Fruit fly (Drosophila melanogaster) whole organism: ENCODE results near the gene Dbp80.

Source experiments
- CG8478 ChIP-seq: fragments of >200 bp; optimal IDR thresholded peaks from 2 replicates; lab custom pipeline; 2018; ENCODE audit warnings: inconsistent platforms
- Dll ChIP-seq: fragments of >200 bp; optimal IDR thresholded peaks from 2 replicates; lab custom pipeline; 2017
- EcR ChIP-seq, 2 experiments: fragments of >200 bp; optimal IDR thresholded peaks; 2 replicates each; lab custom pipeline; 2017; ENCODE audit warnings: missing biosample characterization in 2 of 2, missing genetic modification characterization in 2 of 2, missing genetic modification reagents in 2 of 2
- pan ChIP-seq: fragments of >200 bp; optimal IDR thresholded peaks from 2 replicates; lab custom pipeline; 2017
- psq ChIP-seq: fragments of >200 bp; optimal IDR thresholded peaks from 2 replicates; lab custom pipeline; 2017
- usp ChIP-seq: fragments of >200 bp; optimal IDR thresholded peaks from 2 replicates; lab custom pipeline; 2017; ENCODE audit warnings: missing biosample characterization, missing genetic modification characterization, mixed read lengths

Dbp80 gene

DNA sequence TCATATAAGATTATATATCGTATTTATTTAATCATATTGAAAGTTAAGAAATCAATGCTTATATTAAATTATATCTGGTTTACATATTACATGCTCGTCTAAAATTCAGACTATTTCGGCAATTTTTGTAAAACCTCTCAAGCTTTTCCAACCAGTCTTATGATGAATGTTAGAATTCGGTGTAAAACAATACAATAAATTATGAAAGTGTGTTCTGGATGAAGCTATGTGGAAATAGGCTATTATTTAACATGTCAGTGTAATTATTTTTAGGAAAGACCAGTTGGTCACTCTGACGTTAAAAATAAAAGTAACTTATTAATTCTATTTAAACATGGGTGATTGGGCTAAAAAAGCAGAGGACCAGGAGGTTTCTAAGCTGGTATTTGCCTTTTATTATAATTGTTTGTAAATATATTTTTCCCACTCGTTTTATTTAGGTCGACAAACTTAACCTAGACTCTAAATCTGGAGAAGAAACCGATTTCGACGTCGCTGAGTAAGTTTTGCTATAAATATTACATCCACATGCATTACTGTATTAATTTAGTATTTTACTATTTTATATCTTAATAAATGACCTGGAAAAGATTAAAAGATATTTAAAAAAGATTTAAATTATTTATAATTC is at the start of gene Dbp80:
Gene Dbp80, plus strand, starts transcription at position 276 of the 631 bp plus-strand sequence.
- no peak for TF ChIP-seq usp (GFP tag; lab: Kevin White, UChicago)
- no peak for TF ChIP-seq CG8478 (lab: Kevin White, UChicago)
- no peak for TF ChIP-seq pan (lab: Kevin White, UChicago)
- TF ChIP-seq Dll (lab: Kevin White, UChicago): no peak
- no peak for TF ChIP-seq EcR (GFP tag; optimal IDR thresholded peaks at IDR 0.05; lab: Kevin White, UChicago)
- no peak for TF ChIP-seq psq

DNA sequence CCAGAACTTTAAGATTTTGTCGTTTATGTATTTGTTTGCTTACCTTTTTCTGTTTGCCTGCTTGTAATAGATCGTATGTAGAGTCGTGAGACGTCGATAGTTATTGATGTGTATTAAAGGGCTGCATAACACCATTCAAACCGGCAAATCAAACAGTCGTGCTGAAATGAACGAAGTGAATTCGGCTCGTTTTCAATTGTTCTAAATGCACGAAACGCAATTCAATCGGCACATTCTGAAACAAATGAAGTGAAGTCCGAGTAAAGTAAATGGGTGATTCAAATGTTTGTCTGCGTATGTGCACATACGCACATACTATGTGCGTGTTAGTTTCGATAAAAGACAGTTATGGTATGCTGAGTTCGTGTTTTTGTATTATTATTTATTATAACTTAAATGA is 17.1 kb upstream of the Dbp80 start:
- TF ChIP-seq pan (lab: Kevin White, UChicago) (no peak), usp (GFP tag; lab: Kevin White, UChicago) (no peak), EcR (GFP tag; optimal IDR thresholded peaks at IDR 0.05; lab: Kevin White, UChicago) (no peak), CG8478 (lab: Kevin White, UChicago) (no peak), psq (no peak), Dll (lab: Kevin White, UChicago) (no peak)

DNA sequence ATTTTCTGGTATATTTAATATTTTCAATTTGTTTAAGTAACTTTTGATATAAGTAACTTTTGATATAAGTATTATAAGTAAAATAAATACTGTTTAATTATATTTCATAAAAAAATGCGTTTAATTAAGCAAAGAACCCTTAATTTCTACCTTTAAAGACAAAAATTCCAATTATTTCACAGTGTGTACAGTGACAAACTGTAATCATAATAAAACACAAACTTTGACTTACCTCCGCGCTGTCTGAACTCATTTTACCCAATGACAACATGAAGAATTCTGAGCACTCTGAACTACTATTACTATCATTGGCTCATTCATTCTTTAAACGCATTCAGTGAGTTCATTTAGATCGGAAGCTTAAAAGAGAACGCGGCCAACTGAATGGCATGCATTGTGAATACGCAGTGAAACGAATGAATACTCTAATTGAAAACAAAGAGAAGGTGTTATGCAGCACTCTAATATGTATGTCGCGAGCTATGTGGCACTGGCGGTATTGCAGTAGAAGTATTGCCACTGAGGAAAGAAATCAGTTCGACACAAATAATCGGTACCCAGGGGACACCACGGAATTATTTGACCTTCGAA is 14.7 kb upstream of the Dbp80 start:
- no peak for TF ChIP-seq Dll (lab: Kevin White, UChicago)
- no peak for TF ChIP-seq usp (GFP tag; lab: Kevin White, UChicago)
- TF ChIP-seq psq: no peak
- no peak for TF ChIP-seq EcR (GFP tag; optimal IDR thresholded peaks at IDR 0.05; lab: Kevin White, UChicago)
- TF ChIP-seq pan (lab: Kevin White, UChicago): no peak
- no peak for TF ChIP-seq CG8478 (lab: Kevin White, UChicago)

DNA sequence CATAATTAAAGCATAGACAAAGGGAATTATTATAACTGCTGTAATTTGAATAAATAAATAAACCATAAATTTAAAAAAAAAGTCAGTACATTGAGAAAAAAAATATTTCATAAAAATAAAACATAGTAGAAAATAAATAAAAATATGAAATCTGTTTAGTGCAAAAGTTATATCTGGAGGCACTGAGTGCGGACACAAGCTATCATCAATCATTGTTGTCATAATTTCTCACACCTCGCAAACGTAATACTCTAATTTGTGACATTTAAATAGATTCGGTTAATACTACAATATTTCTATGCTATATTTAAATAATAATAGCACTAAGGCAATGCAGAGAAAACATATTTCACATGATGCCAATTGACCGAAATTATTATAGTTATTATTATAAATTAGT is 13.5 kb upstream of the Dbp80 start:
- TF ChIP-seq pan (lab: Kevin White, UChicago): no peak
- no peak for TF ChIP-seq psq
- no peak for TF ChIP-seq EcR (GFP tag; optimal IDR thresholded peaks at IDR 0.05; lab: Kevin White, UChicago)
- TF ChIP-seq CG8478 (lab: Kevin White, UChicago): no peak
- no peak for TF ChIP-seq usp (GFP tag; lab: Kevin White, UChicago)

DNA sequence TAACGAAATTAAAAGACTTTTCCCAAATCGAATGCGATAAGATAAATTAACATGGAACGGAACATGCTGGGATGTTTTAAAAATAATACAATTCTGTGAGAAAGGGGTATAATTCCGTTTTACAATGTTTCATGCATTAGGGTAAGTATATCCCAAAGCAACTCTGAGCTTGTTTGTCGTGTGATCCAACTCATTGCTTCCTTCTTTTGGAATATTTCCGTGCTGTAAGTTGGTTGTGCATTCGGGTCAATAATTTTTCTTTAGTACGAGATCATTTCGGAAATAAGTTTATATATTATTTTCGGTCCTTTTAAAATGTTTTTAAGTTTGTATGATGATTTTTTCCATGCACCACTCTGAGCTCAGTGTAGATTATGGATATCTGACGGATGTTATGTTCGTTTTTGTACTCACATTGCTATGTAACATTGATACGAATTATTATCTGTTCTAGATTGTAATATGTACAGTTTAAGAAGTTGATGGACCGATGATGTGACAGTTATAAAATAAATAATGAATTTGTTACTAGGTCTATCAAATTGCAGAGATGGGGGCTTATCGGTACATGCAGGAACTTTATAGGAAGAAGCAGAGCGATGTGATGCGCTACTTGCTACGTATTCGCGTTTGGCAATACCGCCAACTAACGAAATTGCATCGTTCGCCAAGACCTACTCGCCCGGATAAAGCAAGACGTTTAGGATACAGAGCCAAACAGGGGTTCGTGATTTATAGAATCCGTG is 11.9 kb upstream of the Dbp80 start, which contains the start of gene RpL15:
Gene RpL15, plus strand, starts transcription at position 196 of the 746 bp plus-strand sequence.
- TF ChIP-seq Dll (lab: Kevin White, UChicago) (no peak), CG8478 (lab: Kevin White, UChicago) (no peak), usp (GFP tag; lab: Kevin White, UChicago) (no peak), pan (lab: Kevin White, UChicago) (no peak), EcR (GFP tag; optimal IDR thresholded peaks at IDR 0.05; lab: Kevin White, UChicago) (no peak), psq (no peak)

DNA sequence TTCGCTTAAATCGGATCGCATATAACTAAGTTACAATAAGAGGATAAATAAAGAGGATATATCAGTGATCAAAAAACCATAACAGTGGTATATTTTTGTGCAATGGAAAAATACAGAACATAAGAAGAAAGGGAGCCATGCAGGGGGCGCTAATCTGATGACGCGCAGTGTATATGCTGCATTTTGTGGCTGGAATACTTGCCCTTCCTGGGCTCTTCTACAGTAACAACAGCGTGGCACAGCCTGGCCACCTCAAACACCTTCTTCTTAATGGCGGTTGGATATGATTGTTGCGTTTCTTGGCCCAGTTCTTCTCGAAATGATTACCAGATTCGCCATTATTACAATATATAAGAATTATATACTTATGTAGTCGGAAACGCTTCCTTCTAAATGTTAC is 79.6 kb downstream of the Dbp80 start:
- TF ChIP-seq usp (GFP tag; lab: Kevin White, UChicago): no peak
- no peak for TF ChIP-seq pan (lab: Kevin White, UChicago)
- TF ChIP-seq Dll (lab: Kevin White, UChicago): no peak
- TF ChIP-seq psq: no peak
- no peak for TF ChIP-seq EcR (GFP tag; optimal IDR thresholded peaks at IDR 0.05; lab: Kevin White, UChicago)
- no peak for TF ChIP-seq CG8478 (lab: Kevin White, UChicago)
